Fruit fly (Drosophila melanogaster) whole organism, embryonic: ENCODE data around the gene Ntf-2r.
A peak's percentile ranks its signal among the peaks of the same experiment; 100 is the strongest.

ENCODE experiments used
- Atf6 ChIP-seq: fragments of 200-800 bp; sonication (Bioruptor generic); IDR thresholded peaks from 2 replicates; pipeline ENCODE4 v1.3.6; 2022; ENCODE audit warnings: missing biosample characterization, missing genetic modification characterization
- CG1024 ChIP-seq: fragments of 200-800 bp; sonication (Bioruptor generic); IDR thresholded peaks from 2 replicates; pipeline ENCODE4 v1.3.6; 2022; ENCODE audit warnings: missing biosample characterization, missing genetic modification characterization
- CG10274 ChIP-seq: fragments of 200-800 bp; sonication (Bioruptor generic); optimal IDR thresholded peaks from 3 replicates; lab custom pipeline; 2017; ENCODE audit warnings: missing biosample characterization, mild to moderate bottlenecking, missing genetic modification characterization
- CG10366 ChIP-seq: fragments of 200-800 bp; sonication (Bioruptor generic); IDR thresholded peaks from 2 replicates; pipeline ENCODE4 v1.3.6; 2022; ENCODE audit warnings: missing biosample characterization, missing genetic modification characterization
- CG12744 ChIP-seq: fragments of 200-800 bp; sonication (Bioruptor generic); optimal IDR thresholded peaks from 2 replicates; lab custom pipeline; 2016; ENCODE audit warnings: missing biosample characterization, missing genetic modification characterization
- CG14667 ChIP-seq: fragments of 200-800 bp; sonication (Bioruptor generic); IDR thresholded peaks from 2 replicates; pipeline ENCODE4 v1.3.6; 2022; ENCODE audit warnings: missing biosample characterization, missing genetic modification characterization
- CG16813 ChIP-seq: fragments of 200-800 bp; sonication (Bioruptor generic); IDR thresholded peaks from 3 replicates; pipeline ENCODE4 v1.3.6; 2022; ENCODE audit warnings: missing biosample characterization, missing genetic modification characterization; ENCODE audit not compliant: partially characterized antibody
- CG34422 ChIP-seq: fragments of 200-800 bp; sonication (Bioruptor generic); IDR thresholded peaks from 3 replicates; pipeline ENCODE4 v1.3.6; 2022; ENCODE audit warnings: missing biosample characterization, missing genetic modification characterization
- CG3995 ChIP-seq: fragments of 200-800 bp; sonication (Bioruptor generic); optimal IDR thresholded peaks from 3 replicates; lab custom pipeline; 2016; ENCODE audit warnings: missing biosample characterization, missing genetic modification characterization
- CG4404 ChIP-seq: fragments of 200-800 bp; sonication (Bioruptor generic); IDR thresholded peaks from 2 replicates; pipeline ENCODE4 v1.3.6; 2022; ENCODE audit warnings: missing biosample characterization, missing genetic modification characterization
- CG4854 ChIP-seq: fragments of 200-800 bp; sonication (Bioruptor generic); optimal IDR thresholded peaks from 2 replicates; lab custom pipeline; 2016; ENCODE audit warnings: missing biosample characterization, missing genetic modification characterization, inconsistent platforms
- CG6689 ChIP-seq: fragments of 200-800 bp; sonication (Bioruptor generic); IDR thresholded peaks from 2 replicates; pipeline ENCODE4 v1.3.6; 2022; ENCODE audit warnings: missing biosample characterization, missing genetic modification characterization
- CG9932 ChIP-seq: fragments of 200-800 bp; sonication (Bioruptor generic); IDR thresholded peaks from 2 replicates; pipeline ENCODE4 v1.3.6; 2022; ENCODE audit warnings: missing biosample characterization, missing genetic modification characterization
- Deaf1 ChIP-seq: fragments of 200-800 bp; optimal IDR thresholded peaks from 3 replicates; lab custom pipeline; 2019; ENCODE audit warnings: missing biosample characterization, mild to moderate bottlenecking, missing genetic modification characterization, moderate library complexity
- Drgx ChIP-seq: fragments of 200-800 bp; sonication (Bioruptor generic); IDR thresholded peaks from 2 replicates; pipeline ENCODE4 v1.3.6; 2022; ENCODE audit warnings: missing biosample characterization, missing genetic modification characterization
- E2f2 ChIP-seq: fragments of 200-800 bp; sonication (Bioruptor generic); IDR thresholded peaks from 2 replicates; pipeline ENCODE4 v1.3.6; 2022; ENCODE audit warnings: missing biosample characterization, missing genetic modification characterization
- Ets65A ChIP-seq: fragments of 200-800 bp; sonication (Bioruptor generic); peaks from one replicate; lab custom pipeline; 2016; ENCODE audit warnings: missing biosample characterization, missing genetic modification characterization
- Hand ChIP-seq: fragments of 200-800 bp; sonication (Bioruptor generic); optimal IDR thresholded peaks from 2 replicates; lab custom pipeline; 2017; ENCODE audit warnings: mild to moderate bottlenecking, missing biosample characterization, missing genetic modification reagents, missing genetic modification characterization
- HmgZ ChIP-seq: fragments of 200-800 bp; sonication (Bioruptor generic); optimal IDR thresholded peaks from 2 replicates; lab custom pipeline; 2018; ENCODE audit warnings: missing biosample characterization, mild to moderate bottlenecking, missing genetic modification characterization
- Med ChIP-seq: fragments of 200-800 bp; sonication (Bioruptor generic); peaks from one replicate; lab custom pipeline; 2016; ENCODE audit warnings: missing biosample characterization, missing genetic modification characterization, mild to moderate bottlenecking, inconsistent platforms, moderate library complexity
- NC2α ChIP-seq: fragments of 200-800 bp; sonication (Bioruptor generic); optimal IDR thresholded peaks from 2 replicates; lab custom pipeline; 2016; ENCODE audit warnings: missing biosample characterization, missing genetic modification characterization
- NK7.1 ChIP-seq: fragments of 200-800 bp; sonication (Bioruptor generic); optimal IDR thresholded peaks from 3 replicates; lab custom pipeline; 2016; ENCODE audit warnings: missing biosample characterization, missing genetic modification characterization
- Rx ChIP-seq: fragments of 200-800 bp; sonication (Bioruptor generic); IDR thresholded peaks from 2 replicates; pipeline ENCODE4 v1.3.6; 2022; ENCODE audit warnings: missing biosample characterization, missing genetic modification characterization
- Sry-δ ChIP-seq: fragments of 200-800 bp; sonication (Bioruptor generic); optimal IDR thresholded peaks from 2 replicates; lab custom pipeline; 2016; ENCODE audit warnings: missing biosample characterization, missing genetic modification characterization
- ase ChIP-seq: fragments of 200-800 bp; sonication (Bioruptor generic); IDR thresholded peaks from 3 replicates; pipeline ENCODE4 v1.3.6; 2022; ENCODE audit warnings: missing biosample characterization, missing genetic modification characterization
- bsh ChIP-seq, 2 experiments: fragments of 200-800 bp; sonication (Bioruptor generic); optimal IDR thresholded peaks; 2 replicates each; lab custom pipeline; 2017 to 2018; ENCODE audit warnings: mild to moderate bottlenecking in 2 of 2, missing biosample characterization in 2 of 2, missing genetic modification characterization in 2 of 2, moderate library complexity in 1 of 2
- caup ChIP-seq: fragments of 200-800 bp; sonication (Bioruptor generic); optimal IDR thresholded peaks from 3 replicates; lab custom pipeline; 2017; ENCODE audit warnings: missing biosample characterization, mild to moderate bottlenecking, missing genetic modification characterization, moderate library complexity; ENCODE audit not compliant: severe bottlenecking
- crol ChIP-seq: fragments of 200-800 bp; sonication (Bioruptor generic); IDR thresholded peaks from 2 replicates; pipeline ENCODE4 v1.3.6; 2022; ENCODE audit warnings: missing biosample characterization, missing genetic modification characterization
- dmrt99B ChIP-seq: fragments of 200-800 bp; sonication (Bioruptor generic); optimal IDR thresholded peaks from 2 replicates; lab custom pipeline; 2018; ENCODE audit warnings: missing biosample characterization, mild to moderate bottlenecking, missing genetic modification characterization, moderate library complexity
- emc ChIP-seq: fragments of 200-800 bp; sonication (Bioruptor generic); optimal IDR thresholded peaks from 2 replicates; lab custom pipeline; 2016; ENCODE audit warnings: missing biosample characterization, missing genetic modification characterization
- ken ChIP-seq: fragments of 200-800 bp; sonication (Bioruptor generic); IDR thresholded peaks from 3 replicates; pipeline ENCODE4 v1.3.6; 2022; ENCODE audit warnings: missing biosample characterization, missing genetic modification characterization
- lbe ChIP-seq: fragments of 200-800 bp; sonication (Bioruptor generic); optimal IDR thresholded peaks from 2 replicates; lab custom pipeline; 2016; ENCODE audit warnings: missing biosample characterization, mild to moderate bottlenecking, missing genetic modification characterization
- mld ChIP-seq: fragments of 200-800 bp; sonication (Bioruptor generic); IDR thresholded peaks from 3 replicates; pipeline ENCODE4 v1.3.6; 2022; ENCODE audit warnings: missing biosample characterization, missing genetic modification characterization; ENCODE audit not compliant: partially characterized antibody
- nom ChIP-seq: fragments of 200-800 bp; sonication (Bioruptor generic); optimal IDR thresholded peaks from 2 replicates; lab custom pipeline; 2017; ENCODE audit warnings: missing biosample characterization, missing genetic modification characterization, mild to moderate bottlenecking, moderate library complexity, missing genetic modification reagents
- prd ChIP-seq, 3 experiments: fragments of >200 bp in 2 of 3; fragments of 200-800 bp in 1 of 3; sonication (Bioruptor generic) in 1 of 3; optimal IDR thresholded peaks in 2 of 3; IDR thresholded peaks in 1 of 3; 2 replicates in 2 of 3; 3 replicates in 1 of 3; pipeline versions ENCODE4 v1.3.6 to Lab custom; 2017 to 2022; ENCODE audit warnings: missing biosample characterization in 1 of 3, missing genetic modification characterization in 1 of 3
- sens ChIP-seq: fragments of 200-800 bp; sonication (Bioruptor generic); peaks from one replicate; lab custom pipeline; 2016; ENCODE audit warnings: missing biosample characterization, missing genetic modification characterization
- sob ChIP-seq: fragments of 200-800 bp; sonication (Bioruptor generic); IDR thresholded peaks from 2 replicates; pipeline ENCODE4 v1.3.6; 2022; ENCODE audit warnings: missing biosample characterization, missing genetic modification characterization
- ssp ChIP-seq: fragments of 200-800 bp; sonication (Bioruptor generic); IDR thresholded peaks from 2 replicates; pipeline ENCODE4 v1.3.6; 2022; ENCODE audit warnings: missing biosample characterization, missing genetic modification characterization
- unc-4 ChIP-seq: fragments of 200-800 bp; sonication (Bioruptor generic); IDR thresholded peaks from 2 replicates; pipeline ENCODE4 v1.3.6; 2022; ENCODE audit warnings: missing biosample characterization, missing genetic modification characterization; ENCODE audit not compliant: partially characterized antibody

Gene Ntf-2r

DNA sequence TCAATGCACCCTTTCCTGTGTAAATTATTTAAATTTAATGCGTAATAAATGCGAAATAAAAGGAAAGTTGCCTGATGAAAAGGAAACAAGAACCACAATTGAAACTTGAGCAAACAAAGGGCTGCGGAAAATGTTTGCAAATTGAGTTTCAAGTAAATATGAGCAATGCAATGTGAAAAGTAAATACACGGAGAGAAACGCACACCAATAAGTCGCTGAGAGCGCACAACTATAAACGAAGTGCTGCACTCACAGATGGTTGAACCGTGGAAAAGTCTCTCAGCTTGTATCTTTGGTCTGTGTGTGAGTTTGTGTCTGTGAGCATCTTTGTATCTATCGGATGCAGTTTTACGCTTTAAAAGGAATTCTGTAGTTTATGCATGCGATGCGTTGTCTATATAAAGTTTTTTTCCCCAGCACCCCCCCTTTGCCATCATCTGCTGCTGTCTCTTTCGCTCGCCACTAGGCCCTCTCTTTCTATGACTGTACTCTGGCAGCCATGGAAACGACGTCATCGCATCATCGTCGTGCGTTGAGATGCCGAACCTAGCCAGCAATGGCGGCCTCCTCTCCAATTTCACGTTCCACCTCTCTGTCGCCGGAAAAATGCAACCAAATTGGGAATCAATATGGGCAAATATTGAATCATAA, 5.4 kb downstream of the Ntf-2r start (continued):
- no peak for TF ChIP-seq CG3995 (GFP tag; lab: Kevin White, UChicago)
- TF ChIP-seq Sry-δ (GFP tag; lab: Kevin White, UChicago): no peak
- no peak for TF ChIP-seq NK7.1 (GFP tag; lab: Kevin White, UChicago)
- no peak for TF ChIP-seq emc (GFP tag; lab: Kevin White, UChicago)
- TF ChIP-seq ken (GFP tag; lab: Robert Waterston, UW): 0 out of 3 replicates have a peak, but pooled peaks have one; percentile 8
- no peak for TF ChIP-seq prd (optimal IDR thresholded peaks at IDR 0.05; lab: Kevin White, UChicago)
- no peak for TF ChIP-seq prd (GFP tag; IDR thresholded peaks at IDR 0.05; lab: Robert Waterston, UW)
- TF ChIP-seq unc-4 (GFP tag; lab: Robert Waterston, UW): no peak
- no peak for TF ChIP-seq CG14667 (GFP tag; lab: Robert Waterston, UW)
- no peak for TF ChIP-seq E2f2
- TF ChIP-seq dmrt99B (tag; lab: Kevin White, UChicago): no peak
- TF ChIP-seq CG12744: no peak
- TF ChIP-seq CG9932 (GFP tag; lab: Robert Waterston, UW): no peak
- TF ChIP-seq crol (GFP tag; lab: Robert Waterston, UW): peak; percentile 67
- TF ChIP-seq CG4854 (GFP tag; lab: Kevin White, UChicago): no peak
- no peak for TF ChIP-seq CG6689 (GFP tag; lab: Robert Waterston, UW)
- TF ChIP-seq Rx (GFP tag; lab: Robert Waterston, UW): no peak
- no peak for TF ChIP-seq Hand (GFP tag; lab: Kevin White, UChicago)
- no peak for TF ChIP-seq CG4404
- TF ChIP-seq Deaf1 (tag; lab: Kevin White, UChicago): peak; percentile 67
- TF ChIP-seq CG10274 (GFP tag; lab: Kevin White, UChicago): no peak
- TF ChIP-seq Atf6: no peak
- peak; percentile 46 for TF ChIP-seq Med
- TF ChIP-seq CG1024 (GFP tag; lab: Robert Waterston, UW): no peak

DNA sequence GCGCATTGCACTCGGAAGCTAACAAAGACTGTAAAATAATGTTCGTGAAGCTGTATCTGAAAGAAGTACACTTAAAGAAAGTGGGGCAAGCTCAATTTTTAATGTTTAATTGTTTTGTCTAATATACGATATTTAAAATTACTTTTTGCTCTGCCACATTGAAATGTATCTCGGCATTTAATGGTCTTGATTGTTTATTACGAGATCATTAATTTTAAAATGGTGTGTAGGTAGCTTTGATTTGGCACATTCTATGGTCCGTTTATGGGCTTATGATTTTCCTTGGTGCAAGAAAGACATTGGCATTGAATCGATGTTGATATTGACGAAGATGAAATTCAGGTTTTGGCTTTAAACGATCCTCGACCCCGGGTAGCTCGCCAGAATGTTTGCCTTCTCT, 9.2 kb downstream of the Ntf-2r start:
- TF ChIP-seq lbe (GFP tag; lab: Kevin White, UChicago) (peak; percentile 77), Drgx (GFP tag; lab: Robert Waterston, UW) (peak; percentile 21; the same call in 1 of the 2 replicates), mld (GFP tag; lab: Robert Waterston, UW) (no peak), CG34422 (GFP tag; lab: Robert Waterston, UW) (no peak), sens (peak; percentile 20), bsh (GFP tag; optimal IDR thresholded peaks at IDR 0.05; lab: Kevin White, UChicago) (peak in 1 of 2 experiments; percentile 52)

- TF ChIP-seq ssp (GFP tag; lab: Robert Waterston, UW) (no peak), CG16813 (GFP tag; lab: Robert Waterston, UW) (no peak), ase (0 out of 3 replicates have a peak, but pooled peaks have one; percentile 10), NC2α (GFP tag; lab: Kevin White, UChicago) (no peak), caup (GFP tag; lab: Kevin White, UChicago) (no peak), sob (GFP tag; lab: Robert Waterston, UW) (no peak), HmgZ (tag; lab: Kevin White, UChicago) (no peak), Ets65A (GFP tag; lab: Kevin White, UChicago) (peak; percentile 76), CG10366 (GFP tag; lab: Robert Waterston, UW) (no peak), nom (GFP tag; lab: Kevin White, UChicago) (no peak)
These were observed 9.7 kb downstream of the Ntf-2r start for dm6 chr2L:18464116-18464530.
